Worm (Caenorhabditis elegans) whole organism, L4 larva: ENCODE results near the gene apa-2.

Experiments
- nhr-11 ChIP-seq: fragments of 150-350 bp; optimal IDR thresholded peaks from 2 replicates; lab custom pipeline; 2014; ENCODE audit warnings: missing biosample characterization, missing genetic modification characterization
- ztf-7 ChIP-seq: fragments of 150-350 bp; optimal IDR thresholded peaks from 2 replicates; lab custom pipeline; 2014; ENCODE audit warnings: missing biosample characterization, missing genetic modification characterization

DNA sequence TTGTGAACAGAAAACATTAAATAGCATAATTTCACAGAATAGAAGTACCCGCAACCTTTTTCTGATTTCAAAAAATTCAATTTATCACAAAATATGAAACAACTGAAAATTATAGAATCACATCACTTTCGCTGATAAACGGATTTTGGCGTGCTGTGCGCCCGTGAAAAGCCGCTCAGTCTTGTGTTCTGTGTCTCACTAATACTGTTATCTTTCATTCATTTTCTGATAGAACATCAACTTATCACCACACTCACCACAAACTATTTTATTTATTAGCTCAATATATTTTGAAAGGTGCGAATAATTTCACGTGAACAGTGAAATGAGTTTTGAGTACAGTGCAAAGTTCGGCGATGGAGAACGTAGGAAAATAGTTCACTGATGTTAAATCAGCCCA lies 25.6 kb downstream of the apa-2 start:
- TF ChIP-seq nhr-11 (tag; lab: Kevin White, UChicago) (no peak), ztf-7 (tag; lab: Kevin White, UChicago) (no peak)
